Fruit fly (Drosophila melanogaster) whole organism, embryonic: ENCODE results near the gene CG9328.

Source experiments
- Abd-B ChIP-seq: fragments of 200-800 bp; sonication (Bioruptor generic); optimal IDR thresholded peaks from 2 replicates; lab custom pipeline; 2018; ENCODE audit warnings: missing biosample characterization, mild to moderate bottlenecking, missing genetic modification characterization, moderate library complexity
- Awh ChIP-seq: fragments of 200-800 bp; sonication (Bioruptor generic); IDR thresholded peaks from 2 replicates; pipeline ENCODE4, ENCODE4 v1.3.6; 2022; ENCODE audit warnings: missing biosample characterization, missing genetic modification characterization
- CG10543 ChIP-seq: fragments of 200-800 bp; sonication (Bioruptor generic); optimal IDR thresholded peaks from 3 replicates; lab custom pipeline; 2017; ENCODE audit warnings: missing biosample characterization, mild to moderate bottlenecking, missing genetic modification characterization, moderate library complexity
- CG11723 ChIP-seq: fragments of 200-800 bp; sonication (Bioruptor generic); optimal IDR thresholded peaks from 2 replicates; lab custom pipeline; 2017; ENCODE audit warnings: missing biosample characterization, mild to moderate bottlenecking, missing genetic modification characterization
- CG12071 ChIP-seq: fragments of 200-800 bp; sonication (Bioruptor generic); optimal IDR thresholded peaks from 3 replicates; lab custom pipeline; 2018; ENCODE audit warnings: missing biosample characterization, mild to moderate bottlenecking, missing genetic modification characterization
- CG12391 ChIP-seq: fragments of 200-800 bp; sonication (Bioruptor generic); optimal IDR thresholded peaks from 3 replicates; lab custom pipeline; 2018; ENCODE audit warnings: missing biosample characterization, mild to moderate bottlenecking, missing genetic modification characterization, moderate library complexity
- CG12744 ChIP-seq: fragments of 200-800 bp; sonication (Bioruptor generic); optimal IDR thresholded peaks from 2 replicates; lab custom pipeline; 2016; ENCODE audit warnings: missing biosample characterization, missing genetic modification characterization
- CG12769 ChIP-seq: fragments of 200-800 bp; sonication (Bioruptor generic); optimal IDR thresholded peaks from 2 replicates; lab custom pipeline; 2019; ENCODE audit warnings: missing biosample characterization, mild to moderate bottlenecking, missing genetic modification characterization, moderate library complexity
- CG16863 ChIP-seq: fragments of 200-800 bp; sonication (Bioruptor generic); optimal IDR thresholded peaks from 3 replicates; lab custom pipeline; 2016; ENCODE audit warnings: missing biosample characterization, missing genetic modification characterization
- CG17186 ChIP-seq: fragments of 200-800 bp; sonication (Bioruptor generic); optimal IDR thresholded peaks from 3 replicates; lab custom pipeline; 2017; ENCODE audit warnings: missing biosample characterization, missing genetic modification reagents, missing genetic modification characterization
- CG18011 ChIP-seq: fragments of 200-800 bp; sonication (Bioruptor generic); optimal IDR thresholded peaks from 2 replicates; lab custom pipeline; 2017; ENCODE audit warnings: missing biosample characterization, missing genetic modification characterization, mild to moderate bottlenecking, moderate library complexity, missing genotype
- CG3726 ChIP-seq: fragments of 200-800 bp; sonication (Bioruptor generic); IDR thresholded peaks from 3 replicates; pipeline ENCODE4, ENCODE4 v1.3.6; 2022; ENCODE audit warnings: missing biosample characterization, missing genetic modification characterization
- CG3838 ChIP-seq: fragments of 200-800 bp; sonication (Bioruptor generic); optimal IDR thresholded peaks from 3 replicates; lab custom pipeline; 2016; ENCODE audit warnings: missing biosample characterization, missing genetic modification characterization
- CG6175 ChIP-seq: fragments of 200-800 bp; sonication (Bioruptor generic); IDR thresholded peaks from 3 replicates; pipeline ENCODE4 v1.3.6; 2022; ENCODE audit warnings: missing biosample characterization, missing genetic modification characterization
- CG6654 ChIP-seq: fragments of 200-800 bp; sonication (Bioruptor generic); optimal IDR thresholded peaks from 2 replicates; lab custom pipeline; 2017; ENCODE audit warnings: missing biosample characterization, mild to moderate bottlenecking, missing genetic modification characterization
- CG6765 ChIP-seq: fragments of 200-800 bp; sonication (Bioruptor generic); optimal IDR thresholded peaks from 3 replicates; lab custom pipeline; 2017; ENCODE audit warnings: missing biosample characterization, mild to moderate bottlenecking, missing genetic modification characterization
- CG7556 ChIP-seq: fragments of 200-800 bp; sonication (Bioruptor generic); optimal IDR thresholded peaks from 2 replicates; lab custom pipeline; 2017; ENCODE audit warnings: missing biosample characterization, mild to moderate bottlenecking, missing genetic modification characterization
- CG7963 ChIP-seq: fragments of 200-800 bp; sonication (Bioruptor generic); IDR thresholded peaks from 3 replicates; pipeline ENCODE4 v1.3.6; 2022; ENCODE audit warnings: missing biosample characterization, missing genetic modification characterization; ENCODE audit not compliant: partially characterized antibody
- D19A ChIP-seq: fragments of 200-800 bp; optimal IDR thresholded peaks from 3 replicates; lab custom pipeline; 2019; ENCODE audit warnings: missing biosample characterization, mild to moderate bottlenecking, missing genetic modification characterization, moderate library complexity
- Doc3 ChIP-seq: fragments of 200-800 bp; sonication (Bioruptor generic); IDR thresholded peaks from 3 replicates; pipeline ENCODE4 v1.3.6; 2022; ENCODE audit warnings: missing biosample characterization, missing genetic modification characterization; ENCODE audit not compliant: partially characterized antibody
- Drgx ChIP-seq: fragments of 200-800 bp; sonication (Bioruptor generic); IDR thresholded peaks from 2 replicates; pipeline ENCODE4 v1.3.6; 2022; ENCODE audit warnings: missing biosample characterization, missing genetic modification characterization
- Gug ChIP-seq: fragments of 200-800 bp; sonication (Bioruptor generic); IDR thresholded peaks from 4 replicates; pipeline ENCODE4 v1.3.6; 2022; ENCODE audit warnings: missing biosample characterization, missing genetic modification characterization
- HLH3B ChIP-seq: fragments of 200-800 bp; sonication (Bioruptor generic); IDR thresholded peaks from 2 replicates; pipeline ENCODE4 v1.3.6; 2022; ENCODE audit warnings: missing biosample characterization, missing genetic modification characterization
- HLH4C ChIP-seq: fragments of 200-800 bp; sonication (Bioruptor generic); IDR thresholded peaks from 3 replicates; pipeline ENCODE4 v1.3.6; 2022; ENCODE audit warnings: missing biosample characterization, missing genetic modification characterization; ENCODE audit not compliant: partially characterized antibody
- HLH54F ChIP-seq: fragments of 200-800 bp; sonication (Bioruptor generic); optimal IDR thresholded peaks from 3 replicates; lab custom pipeline; 2016; ENCODE audit warnings: missing biosample characterization, missing genetic modification characterization
- Hey ChIP-seq: fragments of 200-800 bp; sonication (Bioruptor generic); optimal IDR thresholded peaks from 3 replicates; lab custom pipeline; 2018; ENCODE audit warnings: missing biosample characterization, mild to moderate bottlenecking, missing genetic modification characterization
- HmgZ ChIP-seq: fragments of 200-800 bp; sonication (Bioruptor generic); optimal IDR thresholded peaks from 2 replicates; lab custom pipeline; 2018; ENCODE audit warnings: missing biosample characterization, mild to moderate bottlenecking, missing genetic modification characterization
- Hr3 ChIP-seq: fragments of 200-800 bp; sonication (Bioruptor generic); optimal IDR thresholded peaks from 3 replicates; lab custom pipeline; 2016; ENCODE audit warnings: missing biosample characterization, missing genetic modification characterization
- Hsf ChIP-seq: fragments of 200-800 bp; sonication (Bioruptor generic); optimal IDR thresholded peaks from 3 replicates; lab custom pipeline; 2016; ENCODE audit warnings: missing biosample characterization, missing genetic modification characterization
- NK7.1 ChIP-seq: fragments of 200-800 bp; sonication (Bioruptor generic); optimal IDR thresholded peaks from 3 replicates; lab custom pipeline; 2016; ENCODE audit warnings: missing biosample characterization, missing genetic modification characterization
- Neu2 ChIP-seq: fragments of 200-800 bp; sonication (Bioruptor generic); optimal IDR thresholded peaks from 3 replicates; lab custom pipeline; 2016; ENCODE audit warnings: missing biosample characterization, missing genetic modification characterization, borderline replicate concordance
- Oli ChIP-seq: fragments of 200-800 bp; sonication (Bioruptor generic); optimal IDR thresholded peaks from 2 replicates; lab custom pipeline; 2018; ENCODE audit warnings: missing biosample characterization, mild to moderate bottlenecking, missing genetic modification characterization, moderate library complexity
- Ravus ChIP-seq: fragments of 200-800 bp; sonication (Bioruptor generic); IDR thresholded peaks from 2 replicates; pipeline ENCODE4 v1.3.6; 2022; ENCODE audit warnings: missing biosample characterization, missing genetic modification characterization
- abd-A ChIP-seq: fragments of 200-800 bp; sonication (Bioruptor generic); optimal IDR thresholded peaks from 3 replicates; lab custom pipeline; 2019; ENCODE audit warnings: missing biosample characterization, mild to moderate bottlenecking, missing genetic modification characterization, moderate library complexity
- ap ChIP-seq: fragments of 200-800 bp; sonication (Bioruptor generic); IDR thresholded peaks from 2 replicates; pipeline ENCODE4 v1.3.6; 2022; ENCODE audit warnings: missing biosample characterization, missing genetic modification characterization
- ash1 ChIP-seq: fragments of 200-800 bp; sonication (Bioruptor generic); optimal IDR thresholded peaks from 2 replicates; lab custom pipeline; 2018; ENCODE audit warnings: missing biosample characterization, mild to moderate bottlenecking, missing genetic modification characterization
- bowl ChIP-seq: fragments of 200-800 bp; sonication (Bioruptor generic); IDR thresholded peaks from 2 replicates; pipeline ENCODE4 v1.3.6; 2022; ENCODE audit warnings: missing biosample characterization, missing genetic modification characterization
- cwo ChIP-seq: fragments of 200-800 bp; sonication (Bioruptor generic); optimal IDR thresholded peaks from 3 replicates; lab custom pipeline; 2017; ENCODE audit warnings: missing biosample characterization, missing genetic modification characterization, mild to moderate bottlenecking, moderate library complexity, missing genetic modification reagents
- eve ChIP-seq, 2 experiments: fragments of >200 bp; optimal IDR thresholded peaks; 2 replicates each; lab custom pipeline; 2017; ENCODE audit warnings: missing biosample characterization in 2 of 2, missing genetic modification characterization in 2 of 2
- exex ChIP-seq: fragments of 200-800 bp; sonication (Bioruptor generic); optimal IDR thresholded peaks from 4 replicates; lab custom pipeline; 2018; ENCODE audit warnings: missing biosample characterization, mild to moderate bottlenecking, missing genetic modification characterization, moderate library complexity
- fu2 ChIP-seq: fragments of 200-800 bp; sonication (Bioruptor generic); optimal IDR thresholded peaks from 2 replicates; lab custom pipeline; 2016; ENCODE audit warnings: missing biosample characterization, missing genetic modification characterization
- ind ChIP-seq: fragments of 200-800 bp; sonication (Bioruptor generic); optimal IDR thresholded peaks from 3 replicates; lab custom pipeline; 2016; ENCODE audit warnings: missing biosample characterization, missing genetic modification characterization
- kay ChIP-seq: fragments of 200-800 bp; sonication (Bioruptor generic); optimal IDR thresholded peaks from 2 replicates; lab custom pipeline; 2016; ENCODE audit warnings: missing biosample characterization, missing genetic modification characterization
- lilli ChIP-seq: fragments of 200-800 bp; sonication (Bioruptor generic); optimal IDR thresholded peaks from 3 replicates; lab custom pipeline; 2016; ENCODE audit warnings: missing biosample characterization, missing genetic modification characterization
- pum ChIP-seq: fragments of 200-800 bp; sonication (Bioruptor generic); optimal IDR thresholded peaks from 2 replicates; lab custom pipeline; 2016; ENCODE audit warnings: missing biosample characterization, missing genetic modification characterization
- sima ChIP-seq: fragments of 200-800 bp; sonication (Bioruptor generic); optimal IDR thresholded peaks from 2 replicates; lab custom pipeline; 2016; ENCODE audit warnings: missing biosample characterization, missing genetic modification characterization
- slp2 ChIP-seq: fragments of 200-800 bp; sonication (Bioruptor generic); optimal IDR thresholded peaks from 2 replicates; lab custom pipeline; 2016; ENCODE audit warnings: missing biosample characterization, missing genetic modification characterization
- sna ChIP-seq: fragments of 200-800 bp; sonication (Bioruptor generic); IDR thresholded peaks from 2 replicates; pipeline ENCODE4 v1.3.6; 2022; ENCODE audit warnings: missing biosample characterization, missing genetic modification characterization; ENCODE audit not compliant: partially characterized antibody
- stc ChIP-seq: fragments of 200-800 bp; sonication (Bioruptor generic); IDR thresholded peaks from 2 replicates; pipeline ENCODE4 v1.3.6; 2022; ENCODE audit warnings: missing biosample characterization, missing genetic modification characterization
- tin ChIP-seq: fragments of 200-800 bp; sonication (Bioruptor generic); optimal IDR thresholded peaks from 3 replicates; lab custom pipeline; 2016; ENCODE audit warnings: missing biosample characterization, missing genetic modification characterization
- trh ChIP-seq: fragments of 200-800 bp; sonication (Bioruptor generic); optimal IDR thresholded peaks from 2 replicates; lab custom pipeline; 2016; ENCODE audit warnings: missing biosample characterization, missing genetic modification characterization
- z ChIP-seq: fragments of 200-800 bp; sonication (Bioruptor generic); IDR thresholded peaks from 3 replicates; pipeline ENCODE4 v1.3.6; 2022; ENCODE audit warnings: missing biosample characterization, missing genetic modification characterization

Gene CG9328

DNA sequence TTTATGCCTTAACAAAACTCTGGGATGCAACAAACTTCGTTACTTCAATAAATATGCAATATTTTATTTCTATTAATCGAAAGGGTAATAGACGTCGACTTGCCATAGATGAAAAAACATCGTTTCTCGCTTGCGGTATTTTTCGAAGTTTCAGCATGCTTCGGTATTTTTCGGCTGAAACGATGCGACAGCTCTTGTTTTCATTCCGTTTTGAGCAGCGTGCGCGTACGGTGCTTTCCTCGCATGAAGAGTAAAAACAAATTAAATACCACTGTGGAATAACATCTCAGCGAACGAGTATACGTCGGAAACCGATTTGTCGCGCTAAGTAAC lies at the start of gene CG9328 (continued):
- no peak for TF ChIP-seq CG18011 (GFP tag; lab: Kevin White, UChicago)
- TF ChIP-seq tin (GFP tag; lab: Kevin White, UChicago) = peak; percentile 35
- TF ChIP-seq eve (GFP tag; optimal IDR thresholded peaks at IDR 0.05; lab: Kevin White, UChicago) = no peak
- TF ChIP-seq Ravus (GFP tag; lab: Robert Waterston, UW) = no peak
- TF ChIP-seq CG7963 (GFP tag; lab: Robert Waterston, UW) = no peak
- peak; percentile 18 for TF ChIP-seq HLH54F
- 0 out of 2 replicates have a peak, but pooled peaks have one; percentile 6 for TF ChIP-seq Awh (GFP tag; lab: Robert Waterston, UW)
- TF ChIP-seq NK7.1 (GFP tag; lab: Kevin White, UChicago) = no peak
- TF ChIP-seq CG7556 (GFP tag; lab: Kevin White, UChicago) = no peak
- TF ChIP-seq CG6654 = no peak
- no peak for TF ChIP-seq ap
- peak; percentile 37 for TF ChIP-seq exex
- peak; percentile 11 for TF ChIP-seq CG16863 (GFP tag; lab: Kevin White, UChicago)
- no peak for TF ChIP-seq trh (GFP tag; lab: Kevin White, UChicago)
- TF ChIP-seq Doc3 (GFP tag; lab: Robert Waterston, UW) = no peak
- TF ChIP-seq z (GFP tag; lab: Robert Waterston, UW) = no peak
- no peak for TF ChIP-seq Hsf (GFP tag; lab: Kevin White, UChicago)
- peak; percentile 44; the same call in 1 of the 3 replicates for TF ChIP-seq HLH4C (GFP tag; lab: Robert Waterston, UW)
- TF ChIP-seq Gug = no peak
- peak; percentile 39 for TF ChIP-seq CG12391 (tag; lab: Kevin White, UChicago)
- peak; percentile 17 for TF ChIP-seq Hr3 (GFP tag; lab: Kevin White, UChicago)
- no peak for TF ChIP-seq Hey (tag; lab: Kevin White, UChicago)
- TF ChIP-seq HmgZ = peak; percentile 38
- TF ChIP-seq CG17186 = no peak
- peak; percentile 41 for TF ChIP-seq CG10543 (GFP tag; lab: Kevin White, UChicago)
- TF ChIP-seq sna (GFP tag; lab: Robert Waterston, UW) = peak; percentile 16; the same call in 1 of the 2 replicates
- peak; percentile 43 for TF ChIP-seq Drgx (GFP tag; lab: Robert Waterston, UW)
- TF ChIP-seq pum = no peak
- TF ChIP-seq lilli (GFP tag; lab: Kevin White, UChicago) = peak; percentile 61
- no peak for TF ChIP-seq Neu2 (GFP tag; lab: Kevin White, UChicago)
- TF ChIP-seq slp2 = peak; percentile 62
- no peak for TF ChIP-seq Oli (tag; lab: Kevin White, UChicago)
- TF ChIP-seq abd-A (tag; lab: Kevin White, UChicago) = peak; percentile 7
- TF ChIP-seq sima (GFP tag; lab: Kevin White, UChicago) = no peak
- no peak for TF ChIP-seq CG6175 (GFP tag; lab: Robert Waterston, UW)
- TF ChIP-seq CG3838 (GFP tag; lab: Kevin White, UChicago) = no peak
- TF ChIP-seq CG6765 (GFP tag; lab: Kevin White, UChicago) = no peak
- no peak for TF ChIP-seq CG3726 (GFP tag; lab: Robert Waterston, UW)
- TF ChIP-seq CG12071 (GFP tag; lab: Kevin White, UChicago) = peak; percentile 60
- TF ChIP-seq fu2 = no peak
- peak; percentile 32 for TF ChIP-seq ash1 (GFP tag; lab: Kevin White, UChicago)
- TF ChIP-seq cwo = peak; percentile 40
- no peak for TF ChIP-seq HLH3B
- TF ChIP-seq ind (GFP tag; lab: Kevin White, UChicago) = peak; percentile 44
- peak; percentile 5 for TF ChIP-seq CG12744 (GFP tag; lab: Kevin White, UChicago)
- TF ChIP-seq stc (GFP tag; lab: Robert Waterston, UW) = peak; percentile 62; the same call in 1 of the 2 replicates
- no peak for TF ChIP-seq Abd-B (GFP tag; lab: Kevin White, UChicago)
- no peak for TF ChIP-seq kay
- peak; percentile 48 for TF ChIP-seq CG12769 (tag; lab: Kevin White, UChicago)
- peak; percentile 100 for TF ChIP-seq D19A (tag; lab: Kevin White, UChicago)
- TF ChIP-seq bowl (GFP tag; lab: Robert Waterston, UW) = 0 out of 2 replicates have a peak, but pooled peaks have one; percentile 15
- peak; percentile 6 for TF ChIP-seq CG11723
